Fruit fly (Drosophila melanogaster) whole organism, embryonic: ENCODE results near the gene chif.

Source experiments
- CG13424 ChIP-seq: fragments of 200-800 bp; sonication (Bioruptor generic); optimal IDR thresholded peaks from 2 replicates; lab custom pipeline; 2019; ENCODE audit warnings: missing biosample characterization, mild to moderate bottlenecking, missing genetic modification characterization, moderate library complexity
- CG14860 ChIP-seq: fragments of 200-800 bp; sonication (Bioruptor generic); IDR thresholded peaks from 3 replicates; pipeline ENCODE4 v1.3.6; 2022; ENCODE audit warnings: missing biosample characterization, missing genetic modification characterization; ENCODE audit not compliant: partially characterized antibody
- CG16863 ChIP-seq: fragments of 200-800 bp; sonication (Bioruptor generic); optimal IDR thresholded peaks from 3 replicates; lab custom pipeline; 2016; ENCODE audit warnings: missing biosample characterization, missing genetic modification characterization
- CG7963 ChIP-seq: fragments of 200-800 bp; sonication (Bioruptor generic); IDR thresholded peaks from 3 replicates; pipeline ENCODE4 v1.3.6; 2022; ENCODE audit warnings: missing biosample characterization, missing genetic modification characterization; ENCODE audit not compliant: partially characterized antibody
- Med ChIP-seq: fragments of 200-800 bp; sonication (Bioruptor generic); peaks from one replicate; lab custom pipeline; 2016; ENCODE audit warnings: missing biosample characterization, missing genetic modification characterization, mild to moderate bottlenecking, inconsistent platforms, moderate library complexity
- NFAT ChIP-seq: fragments of 200-800 bp; sonication (Bioruptor generic); IDR thresholded peaks from 2 replicates; pipeline ENCODE4 v1.3.6; 2022; ENCODE audit warnings: missing biosample characterization, missing genetic modification characterization
- ara ChIP-seq: fragments of 200-800 bp; sonication (Bioruptor generic); IDR thresholded peaks from 2 replicates; pipeline ENCODE4 v1.3.6; 2022; ENCODE audit warnings: missing biosample characterization, missing genetic modification characterization

The chif gene

DNA sequence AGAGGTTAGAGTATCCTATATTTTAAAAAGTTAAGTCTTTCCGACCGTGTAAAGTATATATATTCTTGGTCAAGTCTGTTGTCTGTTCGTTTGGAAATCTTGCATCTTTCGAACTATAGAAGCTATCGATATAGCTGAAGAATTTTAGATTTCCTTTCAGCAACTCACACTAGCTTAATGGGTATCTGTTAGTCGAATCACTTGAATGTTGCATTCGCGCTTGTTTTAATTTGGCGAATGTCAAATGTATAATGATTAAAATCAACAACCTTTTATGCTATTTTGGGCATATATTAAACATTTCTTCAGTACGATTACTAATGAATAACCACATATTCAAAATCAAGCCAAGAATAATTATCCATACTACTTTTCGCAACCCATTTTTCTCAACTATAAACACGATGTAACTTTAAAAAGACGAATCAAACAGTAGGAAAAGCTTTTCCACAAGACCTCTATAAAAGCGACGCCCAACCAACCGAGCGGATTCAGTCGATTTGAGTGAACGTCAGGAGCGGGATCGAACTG lies 58.7 kb downstream of the chif start, which contains the start of gene Cyp303a1 (continued):
- peak; percentile 42; the same call in 2 of the 3 replicates for TF ChIP-seq CG14860 (GFP tag; lab: Robert Waterston, UW)
- TF ChIP-seq CG7963: 0 out of 3 replicates have a peak, but pooled peaks have one; percentile 53
- TF ChIP-seq NFAT (GFP tag; lab: Robert Waterston, UW): no peak
- TF ChIP-seq CG16863 (GFP tag; lab: Kevin White, UChicago): no peak
- TF ChIP-seq ara (GFP tag; lab: Robert Waterston, UW): no peak
- TF ChIP-seq, all 482 proteins: peak for 7

DNA sequence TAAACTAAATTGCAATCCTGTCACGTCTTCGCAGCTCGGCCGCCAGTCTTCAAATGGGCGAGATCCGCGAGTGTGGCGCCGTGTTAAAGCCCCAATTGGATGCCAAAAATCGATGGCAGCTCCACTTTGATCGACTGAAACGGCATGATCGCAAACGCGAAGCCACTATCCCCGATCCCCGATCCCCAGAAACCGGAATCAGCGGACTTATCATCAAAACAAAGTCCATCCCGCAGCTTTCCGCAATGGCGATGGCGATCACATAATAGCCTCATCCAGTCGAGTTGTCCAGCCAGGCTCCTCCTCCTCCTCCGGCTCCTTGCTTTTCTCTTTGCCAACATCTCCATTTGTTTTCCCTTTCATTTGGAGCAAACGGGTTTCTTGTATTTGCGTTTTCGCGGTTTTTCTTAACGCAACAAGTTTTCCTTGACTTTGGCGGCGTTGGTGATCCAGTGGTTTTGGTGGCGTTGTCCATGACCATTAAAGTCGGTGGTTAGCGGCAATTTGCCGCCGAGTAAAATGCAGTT lies 59.4 kb downstream of the chif start, which contains the start of gene CG13258:
CG13258 (minus strand) TSS at position 51 of the 527 bp plus-strand sequence.
- TF ChIP-seq CG13424 (no peak), Med (GFP tag; lab: Kevin White, UChicago) (peak; percentile 3)
